Worm (Caenorhabditis elegans) whole organism, L4 larva: Measurements from ENCODE around the gene Y39A1A.17.

Experiments used
- ama-1 ChIP-seq: fragments of 150-350 bp; optimal IDR thresholded peaks from 2 replicates; lab custom pipeline; 2014; ENCODE audit warnings: inconsistent platforms, mixed read lengths
- lin-38 ChIP-seq: fragments of 200-800 bp; sonication (Bioruptor generic); IDR thresholded peaks from 2 replicates; pipeline ENCODE4 v1.3.6; 2022; ENCODE audit warnings: missing genetic modification reagents, missing genetic modification characterization, missing compliant biosample characterization
- lin-39 ChIP-seq: fragments of 150-350 bp; optimal IDR thresholded peaks from 2 replicates; lab custom pipeline; 2014; ENCODE audit warnings: missing biosample characterization, missing genetic modification reagents, missing genetic modification characterization
- nhr-237 ChIP-seq: sonication (generic microtip); optimal IDR thresholded peaks from 2 replicates; lab custom pipeline; 2017; ENCODE audit warnings: missing biosample characterization, missing genetic modification characterization
- pqm-1 ChIP-seq: sonication (generic microtip); optimal IDR thresholded peaks from 2 replicates; lab custom pipeline; 2017; ENCODE audit warnings: missing biosample characterization, missing genetic modification characterization
- saeg-2 ChIP-seq: fragments of 200-800 bp; sonication (Bioruptor generic); IDR thresholded peaks from 2 replicates; pipeline ENCODE4 v1.3.6; 2022; ENCODE audit warnings: missing genetic modification reagents, missing genetic modification characterization, missing compliant biosample characterization
- sdz-12 ChIP-seq: fragments of 200-800 bp; sonication (Bioruptor generic); optimal IDR thresholded peaks from 2 replicates; lab custom pipeline; 2018; ENCODE audit warnings: mild to moderate bottlenecking, missing genetic modification characterization, missing compliant biosample characterization
- skn-1 ChIP-seq: fragments of 150-350 bp; optimal IDR thresholded peaks from 2 replicates; lab custom pipeline; 2014; ENCODE audit warnings: missing biosample characterization, missing genetic modification characterization
- spr-3 ChIP-seq: fragments of 200-800 bp; sonication (Bioruptor generic); optimal IDR thresholded peaks from 2 replicates; lab custom pipeline; 2018; ENCODE audit warnings: mild to moderate bottlenecking, missing genetic modification characterization, missing compliant biosample characterization
- ztf-11 ChIP-seq: fragments of 150-350 bp; optimal IDR thresholded peaks from 2 replicates; lab custom pipeline; 2014; ENCODE audit warnings: missing biosample characterization, missing genetic modification characterization

DNA sequence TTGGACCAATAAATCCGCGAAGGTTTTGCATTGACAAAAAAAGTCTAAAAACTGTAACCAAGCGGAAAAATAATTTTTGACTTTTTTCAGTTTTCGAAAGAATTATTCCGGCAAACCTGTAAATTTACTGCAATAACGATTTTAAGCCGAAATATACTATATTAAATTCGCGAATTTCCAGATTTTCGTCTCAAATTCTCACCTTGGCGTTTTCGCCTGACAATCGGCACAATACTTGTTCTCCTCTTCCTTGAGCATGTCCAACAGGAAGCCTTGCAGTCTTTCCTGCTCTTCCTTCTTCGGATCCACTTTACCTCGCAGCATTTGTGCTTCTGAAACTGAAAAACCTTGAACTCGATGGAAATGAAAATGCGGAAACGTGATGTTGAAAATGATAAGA, 48.5 kb upstream of the Y39A1A.17 start, which contains the start of gene smap-1:
- TF ChIP-seq nhr-237 (tag; lab: Kevin White, UChicago) (no peak), skn-1 (no peak), pqm-1 (no peak), spr-3 (GFP tag; lab: Kevin White, UChicago) (no peak), lin-39 (tag; lab: Kevin White, UChicago) (no peak), ama-1 (lab: Kevin White, UChicago) (no peak), sdz-12 (GFP tag; lab: Kevin White, UChicago) (no peak), saeg-2 (GFP tag; lab: Robert Waterston, UW) (no peak), ztf-11 (tag; lab: Kevin White, UChicago) (no peak), lin-38 (GFP tag; lab: Robert Waterston, UW) (no peak)
